Worm (Caenorhabditis elegans): ENCODE data around the gene lsm-3.

ce11 chrIV:13381823-13382222, 5.2 kb upstream of the lsm-3 start, which contains the start of gene emc-3:
- no peak for TF ChIP-seq him-1 (tag; optimal IDR thresholded peaks at IDR 0.05)
- TF ChIP-seq W03F9.2 (tag; optimal IDR thresholded peaks at IDR 0.05) = no peak
- TF ChIP-seq dao-5 (tag; optimal IDR thresholded peaks at IDR 0.05) = no peak

Measured in whole organism, L4/young adult.